Fruit fly (Drosophila melanogaster) whole organism, embryonic: ENCODE measurements around the gene Mfap1.

Source experiments
- BEAF-32 ChIP-seq: fragments of 200-800 bp; sonication (Bioruptor generic); optimal IDR thresholded peaks from 3 replicates; lab custom pipeline; 2017; ENCODE audit warnings: missing biosample characterization, missing genetic modification characterization, mild to moderate bottlenecking, moderate library complexity, missing genetic modification reagents
- CG10267 ChIP-seq: fragments of 200-800 bp; sonication (Bioruptor generic); optimal IDR thresholded peaks from 2 replicates; lab custom pipeline; 2018; ENCODE audit warnings: missing biosample characterization, mild to moderate bottlenecking, missing genetic modification characterization, moderate library complexity
- CG11456 ChIP-seq: fragments of 200-800 bp; sonication (Bioruptor generic); IDR thresholded peaks from 3 replicates; pipeline ENCODE4 v1.3.6; 2022; ENCODE audit warnings: missing biosample characterization, missing genetic modification characterization
- CG11504 ChIP-seq: fragments of 200-800 bp; sonication (Bioruptor generic); optimal IDR thresholded peaks from 3 replicates; lab custom pipeline; 2019; ENCODE audit warnings: missing biosample characterization, mild to moderate bottlenecking, missing genetic modification characterization, moderate library complexity
- CG11560 ChIP-seq: fragments of 200-800 bp; sonication (Bioruptor generic); IDR thresholded peaks from 3 replicates; pipeline ENCODE4 v1.3.6; 2022; ENCODE audit warnings: missing biosample characterization, missing genetic modification characterization
- CG13775 ChIP-seq: fragments of 200-800 bp; sonication (Bioruptor generic); optimal IDR thresholded peaks from 3 replicates; lab custom pipeline; 2017; ENCODE audit warnings: missing biosample characterization, mild to moderate bottlenecking, missing genetic modification characterization
- CG1529 ChIP-seq: fragments of 200-800 bp; sonication (Bioruptor generic); optimal IDR thresholded peaks from 3 replicates; lab custom pipeline; 2018; ENCODE audit warnings: missing biosample characterization, missing genetic modification characterization
- CG2116 ChIP-seq: fragments of 200-800 bp; sonication (Bioruptor generic); optimal IDR thresholded peaks from 3 replicates; lab custom pipeline; 2018; ENCODE audit warnings: missing biosample characterization, mild to moderate bottlenecking, missing genetic modification characterization
- CG2875 ChIP-seq: fragments of 200-800 bp; sonication (Bioruptor generic); optimal IDR thresholded peaks from 2 replicates; lab custom pipeline; 2017; ENCODE audit warnings: missing biosample characterization, mild to moderate bottlenecking, missing genetic modification characterization, missing genetic modification reagents
- CG33213 ChIP-seq: fragments of 200-800 bp; sonication (Bioruptor generic); optimal IDR thresholded peaks from 3 replicates; lab custom pipeline; 2016; ENCODE audit warnings: missing biosample characterization, missing genetic modification characterization
- CG4360 ChIP-seq: fragments of 200-800 bp; sonication (Bioruptor generic); IDR thresholded peaks from 2 replicates; pipeline ENCODE4 v1.3.6; 2022; ENCODE audit warnings: missing biosample characterization, missing genetic modification characterization
- CG4707 ChIP-seq: fragments of 200-800 bp; sonication (Bioruptor generic); optimal IDR thresholded peaks from 2 replicates; lab custom pipeline; 2018; ENCODE audit warnings: missing biosample characterization, mild to moderate bottlenecking, missing genetic modification characterization, moderate library complexity
- CG7556 ChIP-seq: fragments of 200-800 bp; sonication (Bioruptor generic); optimal IDR thresholded peaks from 2 replicates; lab custom pipeline; 2017; ENCODE audit warnings: missing biosample characterization, mild to moderate bottlenecking, missing genetic modification characterization
- CG9817 ChIP-seq: fragments of 200-800 bp; sonication (Bioruptor generic); optimal IDR thresholded peaks from 2 replicates; lab custom pipeline; 2018; ENCODE audit warnings: missing biosample characterization, mild to moderate bottlenecking, missing genetic modification characterization, moderate library complexity
- Dll ChIP-seq: fragments of 200-800 bp; sonication (Bioruptor generic); IDR thresholded peaks from 4 replicates; pipeline ENCODE4 v1.3.6; 2022; ENCODE audit warnings: missing biosample characterization, missing genetic modification characterization; ENCODE audit not compliant: partially characterized antibody
- HmgZ ChIP-seq: fragments of 200-800 bp; sonication (Bioruptor generic); optimal IDR thresholded peaks from 2 replicates; lab custom pipeline; 2018; ENCODE audit warnings: missing biosample characterization, mild to moderate bottlenecking, missing genetic modification characterization
- Jarid2 ChIP-seq: fragments of 200-800 bp; sonication (Bioruptor generic); optimal IDR thresholded peaks from 3 replicates; lab custom pipeline; 2017; ENCODE audit warnings: mild to moderate bottlenecking, missing biosample characterization, missing genetic modification reagents, missing genetic modification characterization
- Myb ChIP-seq: fragments of 200-800 bp; sonication (Bioruptor generic); optimal IDR thresholded peaks from 2 replicates; lab custom pipeline; 2016; ENCODE audit warnings: missing biosample characterization, missing genetic modification characterization
- Nf-YA ChIP-seq: fragments of 200-800 bp; sonication (Bioruptor generic); IDR thresholded peaks from 2 replicates; pipeline ENCODE4 v1.3.6; 2022; ENCODE audit warnings: missing biosample characterization, missing genetic modification characterization
- PHDP ChIP-seq: fragments of 200-800 bp; sonication (Bioruptor generic); optimal IDR thresholded peaks from 3 replicates; lab custom pipeline; 2018; ENCODE audit warnings: missing biosample characterization, mild to moderate bottlenecking, missing genetic modification characterization, moderate library complexity
- Scr ChIP-seq: fragments of 200-800 bp; sonication (Bioruptor generic); IDR thresholded peaks from 2 replicates; pipeline ENCODE4 v1.3.6; 2022; ENCODE audit warnings: missing biosample characterization, missing genetic modification characterization; ENCODE audit not compliant: partially characterized antibody
- Stat92E ChIP-seq, 3 experiments: fragments of >200 bp in 2 of 3; fragments of 200-800 bp in 1 of 3; sonication (Bioruptor generic) in 1 of 3; optimal IDR thresholded peaks; 2 replicates each; lab custom pipeline; 2017 to 2019; ENCODE audit warnings: missing biosample characterization in 3 of 3, missing genetic modification characterization in 3 of 3, mild to moderate bottlenecking in 1 of 3, moderate library complexity in 1 of 3
- amos ChIP-seq: fragments of 200-800 bp; sonication (Bioruptor generic); IDR thresholded peaks from 2 replicates; pipeline ENCODE4 v1.3.6; 2022; ENCODE audit warnings: missing biosample characterization, missing genetic modification characterization; ENCODE audit not compliant: partially characterized antibody
- bab2 ChIP-seq: fragments of 200-800 bp; sonication (Bioruptor generic); optimal IDR thresholded peaks from 2 replicates; lab custom pipeline; 2016; ENCODE audit warnings: missing biosample characterization, missing genetic modification characterization
- chinmo ChIP-seq: fragments of 200-800 bp; sonication (Bioruptor generic); IDR thresholded peaks from 4 replicates; pipeline ENCODE4 v1.3.6; 2022; ENCODE audit warnings: missing biosample characterization, missing genetic modification characterization; ENCODE audit not compliant: partially characterized antibody
- chm ChIP-seq: fragments of 200-800 bp; sonication (Bioruptor generic); IDR thresholded peaks from 2 replicates; pipeline ENCODE4 v1.3.6; 2022; ENCODE audit warnings: missing biosample characterization, missing genetic modification characterization
- crp ChIP-seq, 2 experiments: fragments of 200-800 bp; sonication (Bioruptor generic); optimal IDR thresholded peaks; 2 replicates in 1 of 2; 3 replicates in 1 of 2; lab custom pipeline; 2017; ENCODE audit warnings: missing biosample characterization in 2 of 2, missing genetic modification characterization in 2 of 2, mild to moderate bottlenecking in 1 of 2, moderate library complexity in 1 of 2
- ftz-f1 ChIP-seq: fragments of 200-800 bp; sonication (Bioruptor generic); optimal IDR thresholded peaks from 2 replicates; lab custom pipeline; 2016; ENCODE audit warnings: missing biosample characterization, missing genetic modification characterization
- gce ChIP-seq: fragments of 200-800 bp; sonication (Bioruptor generic); IDR thresholded peaks from 3 replicates; pipeline ENCODE4 v1.3.6; 2022; ENCODE audit warnings: missing biosample characterization, missing genetic modification characterization
- hkb ChIP-seq, 2 experiments: fragments of 200-800 bp in 1 of 2; fragments of >200 bp in 1 of 2; sonication (Bioruptor generic) in 1 of 2; IDR thresholded peaks in 1 of 2; optimal IDR thresholded peaks in 1 of 2; 2 replicates each; pipeline versions ENCODE4 v1.3.6 to Lab custom; 2017 to 2022; ENCODE audit warnings: missing biosample characterization in 1 of 2, missing genetic modification characterization in 1 of 2
- kah ChIP-seq: fragments of 200-800 bp; sonication (Bioruptor generic); optimal IDR thresholded peaks from 2 replicates; lab custom pipeline; 2018; ENCODE audit warnings: missing biosample characterization, mild to moderate bottlenecking, missing genetic modification characterization
- klu ChIP-seq: fragments of 200-800 bp; sonication (Bioruptor generic); IDR thresholded peaks from 2 replicates; pipeline ENCODE4 v1.3.6; 2022; ENCODE audit warnings: missing biosample characterization, missing genetic modification characterization
- mirr ChIP-seq: fragments of 200-800 bp; sonication (Bioruptor generic); optimal IDR thresholded peaks from 3 replicates; lab custom pipeline; 2018; ENCODE audit warnings: missing biosample characterization, mild to moderate bottlenecking, missing genetic modification characterization
- onecut ChIP-seq: fragments of 200-800 bp; sonication (Bioruptor generic); IDR thresholded peaks from 2 replicates; pipeline ENCODE4 v1.3.6; 2022; ENCODE audit warnings: missing biosample characterization, missing genetic modification characterization
- ranshi ChIP-seq: fragments of 200-800 bp; sonication (Bioruptor generic); IDR thresholded peaks from 2 replicates; pipeline ENCODE4 v1.3.6; 2022; ENCODE audit warnings: missing biosample characterization, missing genetic modification characterization
- row ChIP-seq: fragments of 200-800 bp; sonication (Bioruptor generic); IDR thresholded peaks from 3 replicates; pipeline ENCODE4 v1.3.6; 2022; ENCODE audit warnings: missing biosample characterization, missing genetic modification characterization
- schlank ChIP-seq: fragments of 200-800 bp; sonication (Bioruptor generic); optimal IDR thresholded peaks from 2 replicates; lab custom pipeline; 2018; ENCODE audit warnings: missing biosample characterization, mild to moderate bottlenecking, missing genetic modification characterization
- sens ChIP-seq: fragments of 200-800 bp; sonication (Bioruptor generic); peaks from one replicate; lab custom pipeline; 2016; ENCODE audit warnings: missing biosample characterization, missing genetic modification characterization
- sna ChIP-seq: fragments of 200-800 bp; sonication (Bioruptor generic); IDR thresholded peaks from 2 replicates; pipeline ENCODE4 v1.3.6; 2022; ENCODE audit warnings: missing biosample characterization, missing genetic modification characterization; ENCODE audit not compliant: partially characterized antibody
- stwl ChIP-seq: fragments of 200-800 bp; sonication (Bioruptor generic); optimal IDR thresholded peaks from 3 replicates; lab custom pipeline; 2018; ENCODE audit warnings: missing biosample characterization, mild to moderate bottlenecking, missing genetic modification characterization, moderate library complexity
- tin ChIP-seq: fragments of 200-800 bp; sonication (Bioruptor generic); optimal IDR thresholded peaks from 3 replicates; lab custom pipeline; 2016; ENCODE audit warnings: missing biosample characterization, missing genetic modification characterization
- tll ChIP-seq, 2 experiments: fragments of 200-800 bp in 1 of 2; fragments of >200 bp in 1 of 2; sonication (Bioruptor generic) in 1 of 2; optimal IDR thresholded peaks; 2 replicates each; lab custom pipeline; 2017 to 2019; ENCODE audit warnings: missing biosample characterization in 2 of 2, missing genetic modification characterization in 2 of 2, mild to moderate bottlenecking in 1 of 2, moderate library complexity in 1 of 2
- trem ChIP-seq: fragments of 200-800 bp; optimal IDR thresholded peaks from 3 replicates; lab custom pipeline; 2019; ENCODE audit warnings: missing biosample characterization, mild to moderate bottlenecking, missing genetic modification characterization, moderate library complexity

The Mfap1 gene

DNA sequence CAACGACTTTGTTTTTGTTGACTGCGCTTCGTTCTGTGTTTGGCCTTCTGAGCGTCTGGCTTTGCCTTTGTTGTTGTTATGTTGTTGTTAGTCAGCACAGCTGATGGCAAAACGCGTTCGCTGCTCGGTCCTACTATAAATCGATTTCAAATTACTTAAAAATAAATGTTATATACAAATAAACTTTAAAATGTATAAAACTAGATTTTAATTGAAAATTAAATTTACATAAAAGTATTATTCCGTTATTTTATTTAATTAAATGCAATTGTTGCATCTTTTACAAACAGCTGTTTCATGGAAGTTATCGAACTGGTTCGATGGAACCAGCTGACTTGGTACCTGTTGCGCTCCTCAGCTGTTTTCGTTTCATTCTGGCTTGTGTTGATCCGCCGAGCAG, 23.2 kb downstream of the Mfap1 start, which contains the start of gene mv (continued):
- TF ChIP-seq chm (no peak), Nf-YA (GFP tag; lab: Robert Waterston, UW) (no peak), CG2875 (GFP tag; lab: Kevin White, UChicago) (no peak), stwl (tag; lab: Kevin White, UChicago) (peak; percentile 23), ftz-f1 (GFP tag; lab: Kevin White, UChicago) (peak; percentile 72), Myb (GFP tag; lab: Kevin White, UChicago) (no peak), HmgZ (tag; lab: Kevin White, UChicago) (peak; percentile 18), mirr (GFP tag; lab: Kevin White, UChicago) (no peak), gce (GFP tag; lab: Robert Waterston, UW) (no peak), CG4360 (GFP tag; lab: Robert Waterston, UW) (peak; percentile 94), Jarid2 (GFP tag; lab: Kevin White, UChicago) (peak; percentile 37), tll (GFP tag; optimal IDR thresholded peaks at IDR 0.05; lab: Kevin White, UChicago) (peak in 1 of 2 experiments; percentile 35), klu (GFP tag; lab: Robert Waterston, UW) (no peak), CG11456 (no peak), crp (GFP tag; optimal IDR thresholded peaks at IDR 0.05; lab: Kevin White, UChicago) (peak; percentile 79 to 98), onecut (0 out of 2 replicates have a peak, but pooled peaks have one; percentile 20), CG7556 (GFP tag; lab: Kevin White, UChicago) (no peak), BEAF-32 (peak; percentile 27), tin (GFP tag; lab: Kevin White, UChicago) (no peak), CG1529 (no peak), Dll (GFP tag; lab: Robert Waterston, UW) (peak; percentile 75), CG33213 (GFP tag; lab: Kevin White, UChicago) (no peak), chinmo (GFP tag; lab: Robert Waterston, UW) (0 out of 4 replicates have a peak, but pooled peaks have one; percentile 68), CG10267 (tag; lab: Kevin White, UChicago) (peak; percentile 42), row (GFP tag; lab: Robert Waterston, UW) (peak; percentile 11; the same call in 1 of the 3 replicates), sens (GFP tag; lab: Kevin White, UChicago) (peak; percentile 48), Scr (GFP tag; lab: Robert Waterston, UW) (peak; percentile 40), CG11504 (peak; percentile 11), CG9817 (tag; lab: Kevin White, UChicago) (no peak), CG11560 (tag; lab: Robert Waterston, UW) (no peak), CG2116 (GFP tag; lab: Kevin White, UChicago) (peak; percentile 62), sna (GFP tag; lab: Robert Waterston, UW) (0 out of 2 replicates have a peak, but pooled peaks have one; percentile 50), kah (peak; percentile 98), Stat92E (GFP tag; optimal IDR thresholded peaks at IDR 0.05; lab: Kevin White, UChicago) (peak in 1 of 3 experiments; percentile 61), hkb (optimal IDR thresholded peaks at IDR 0.05; lab: Kevin White, UChicago) (peak; percentile 6), hkb (GFP tag; IDR thresholded peaks at IDR 0.05; lab: Robert Waterston, UW) (no peak), trem (tag; lab: Kevin White, UChicago) (peak; percentile 67), CG4707 (GFP tag; lab: Kevin White, UChicago) (no peak), ranshi (GFP tag; lab: Robert Waterston, UW) (no peak), schlank (tag; lab: Kevin White, UChicago) (no peak), PHDP (tag; lab: Kevin White, UChicago) (peak; percentile 8), amos (GFP tag; lab: Robert Waterston, UW) (peak; percentile 31; the same call in 1 of the 2 replicates), bab2 (GFP tag; lab: Kevin White, UChicago) (no peak), CG13775 (GFP tag; lab: Kevin White, UChicago) (no peak)
- TF ChIP-seq, all 482 proteins: peak for 47
